Worm (Caenorhabditis elegans): ENCODE results near the gene C15C8.7.

- no peak for TF ChIP-seq scrt-1 (GFP tag; IDR thresholded peaks at IDR 0.05)
- no peak for TF ChIP-seq ets-7 (tag; optimal IDR thresholded peaks at IDR 0.05)
- TF ChIP-seq hnd-1 (tag; optimal IDR thresholded peaks at IDR 0.05), result no peak
Observed at ce11 chrV:12727104-12727637, 17.7 kb downstream of the C15C8.7 start, which contains the start of gene R11D1.13.

All from whole organism, early embryonic.